Fruit fly (Drosophila melanogaster) whole organism, embryonic: ENCODE measurements around the gene CG4951.
A peak's percentile ranks its signal among the peaks of the same experiment; 100 is the strongest.

ENCODE experiments used
- CG1024 ChIP-seq: fragments of 200-800 bp; sonication (Bioruptor generic); IDR thresholded peaks from 2 replicates; pipeline ENCODE4 v1.3.6; 2022; ENCODE audit warnings: missing biosample characterization, missing genetic modification characterization
- CG11560 ChIP-seq: fragments of 200-800 bp; sonication (Bioruptor generic); IDR thresholded peaks from 3 replicates; pipeline ENCODE4 v1.3.6; 2022; ENCODE audit warnings: missing biosample characterization, missing genetic modification characterization
- CG12071 ChIP-seq: fragments of 200-800 bp; sonication (Bioruptor generic); optimal IDR thresholded peaks from 3 replicates; lab custom pipeline; 2018; ENCODE audit warnings: missing biosample characterization, mild to moderate bottlenecking, missing genetic modification characterization
- CG12769 ChIP-seq: fragments of 200-800 bp; sonication (Bioruptor generic); optimal IDR thresholded peaks from 2 replicates; lab custom pipeline; 2019; ENCODE audit warnings: missing biosample characterization, mild to moderate bottlenecking, missing genetic modification characterization, moderate library complexity
- CG13287 ChIP-seq: fragments of 200-800 bp; sonication (Bioruptor generic); IDR thresholded peaks from 2 replicates; pipeline ENCODE4 v1.3.6; 2022; ENCODE audit warnings: missing biosample characterization, missing genetic modification characterization; ENCODE audit not compliant: partially characterized antibody
- CG13624 ChIP-seq: fragments of 200-800 bp; sonication (Bioruptor generic); optimal IDR thresholded peaks from 2 replicates; lab custom pipeline; 2016; ENCODE audit warnings: missing biosample characterization, missing genetic modification characterization
- CG14441 ChIP-seq: fragments of 200-800 bp; sonication (Bioruptor generic); IDR thresholded peaks from 2 replicates; pipeline ENCODE4 v1.3.6; 2022; ENCODE audit warnings: missing biosample characterization, missing genetic modification characterization
- CG14667 ChIP-seq: fragments of 200-800 bp; sonication (Bioruptor generic); IDR thresholded peaks from 2 replicates; pipeline ENCODE4 v1.3.6; 2022; ENCODE audit warnings: missing biosample characterization, missing genetic modification characterization
- CG16863 ChIP-seq: fragments of 200-800 bp; sonication (Bioruptor generic); optimal IDR thresholded peaks from 3 replicates; lab custom pipeline; 2016; ENCODE audit warnings: missing biosample characterization, missing genetic modification characterization
- CG17612 ChIP-seq: fragments of 200-800 bp; sonication (Bioruptor generic); IDR thresholded peaks from 2 replicates; pipeline ENCODE4 v1.3.6; 2022; ENCODE audit warnings: missing biosample characterization, missing genetic modification characterization
- CG18262 ChIP-seq: fragments of 200-800 bp; optimal IDR thresholded peaks from 3 replicates; lab custom pipeline; 2019; ENCODE audit warnings: missing biosample characterization, mild to moderate bottlenecking, missing genetic modification characterization, moderate library complexity
- CG1832 ChIP-seq: fragments of 200-800 bp; sonication (Bioruptor generic); optimal IDR thresholded peaks from 2 replicates; lab custom pipeline; 2017; ENCODE audit warnings: missing biosample characterization, mild to moderate bottlenecking, missing genetic modification characterization, inconsistent platforms
- CG18599 ChIP-seq: fragments of 200-800 bp; sonication (Bioruptor generic); optimal IDR thresholded peaks from 3 replicates; lab custom pipeline; 2017; ENCODE audit warnings: missing biosample characterization, missing genetic modification characterization, mild to moderate bottlenecking, moderate library complexity, missing genetic modification reagents
- CG2120 ChIP-seq: fragments of 200-800 bp; sonication (Bioruptor generic); optimal IDR thresholded peaks from 3 replicates; lab custom pipeline; 2016; ENCODE audit warnings: missing biosample characterization, missing genetic modification characterization
- CG3847 ChIP-seq: fragments of 200-800 bp; sonication (Bioruptor generic); IDR thresholded peaks from 2 replicates; pipeline ENCODE4 v1.3.6; 2022; ENCODE audit warnings: missing biosample characterization, missing genetic modification characterization
- CG4617 ChIP-seq: fragments of 200-800 bp; sonication (Bioruptor generic); optimal IDR thresholded peaks from 3 replicates; lab custom pipeline; 2016; ENCODE audit warnings: missing biosample characterization, missing genetic modification characterization, borderline replicate concordance
- CG4820 ChIP-seq: fragments of 200-800 bp; sonication (Bioruptor generic); optimal IDR thresholded peaks from 3 replicates; lab custom pipeline; 2016; ENCODE audit warnings: missing biosample characterization, missing genetic modification characterization
- CG4854 ChIP-seq: fragments of 200-800 bp; sonication (Bioruptor generic); optimal IDR thresholded peaks from 2 replicates; lab custom pipeline; 2016; ENCODE audit warnings: missing biosample characterization, missing genetic modification characterization, inconsistent platforms
- CG5953 ChIP-seq: fragments of 200-800 bp; sonication (Bioruptor generic); IDR thresholded peaks from 2 replicates; pipeline ENCODE4 v1.3.6; 2022; ENCODE audit warnings: missing biosample characterization, missing genetic modification characterization
- CG7839 ChIP-seq: fragments of 200-800 bp; sonication (Bioruptor generic); optimal IDR thresholded peaks from 3 replicates; lab custom pipeline; 2018; ENCODE audit warnings: missing biosample characterization, mild to moderate bottlenecking, missing genetic modification characterization, moderate library complexity
- CG7987 ChIP-seq: fragments of 200-800 bp; sonication (Bioruptor generic); optimal IDR thresholded peaks from 2 replicates; lab custom pipeline; 2018; ENCODE audit warnings: missing biosample characterization, mild to moderate bottlenecking, missing genetic modification characterization, moderate library complexity
- CG9817 ChIP-seq: fragments of 200-800 bp; sonication (Bioruptor generic); optimal IDR thresholded peaks from 2 replicates; lab custom pipeline; 2018; ENCODE audit warnings: missing biosample characterization, mild to moderate bottlenecking, missing genetic modification characterization, moderate library complexity
- CrebB ChIP-seq: fragments of 200-800 bp; sonication (Bioruptor generic); optimal IDR thresholded peaks from 3 replicates; lab custom pipeline; 2018; ENCODE audit warnings: missing biosample characterization, mild to moderate bottlenecking, missing genetic modification characterization
- Dad ChIP-seq: fragments of 200-800 bp; sonication (Bioruptor generic); optimal IDR thresholded peaks from 3 replicates; lab custom pipeline; 2016; ENCODE audit warnings: missing biosample characterization, missing genetic modification characterization
- Dip2 ChIP-seq: fragments of 200-800 bp; sonication (Bioruptor generic); IDR thresholded peaks from 2 replicates; pipeline ENCODE4 v1.3.6; 2022; ENCODE audit warnings: missing biosample characterization, missing genetic modification characterization
- H2.0 ChIP-seq: fragments of 200-800 bp; sonication (Bioruptor generic); IDR thresholded peaks from 2 replicates; pipeline ENCODE4 v1.3.6; 2022; ENCODE audit warnings: missing biosample characterization, missing genetic modification characterization
- HLH4C ChIP-seq: fragments of 200-800 bp; sonication (Bioruptor generic); IDR thresholded peaks from 3 replicates; pipeline ENCODE4 v1.3.6; 2022; ENCODE audit warnings: missing biosample characterization, missing genetic modification characterization; ENCODE audit not compliant: partially characterized antibody
- HLHmδ ChIP-seq: fragments of 200-800 bp; sonication (Bioruptor generic); optimal IDR thresholded peaks from 2 replicates; lab custom pipeline; 2018; ENCODE audit warnings: missing biosample characterization, mild to moderate bottlenecking, missing genetic modification characterization, moderate library complexity
- Hmr ChIP-seq: fragments of 200-800 bp; sonication (Bioruptor generic); optimal IDR thresholded peaks from 3 replicates; lab custom pipeline; 2017; ENCODE audit warnings: mild to moderate bottlenecking, missing biosample characterization, missing genetic modification reagents, missing genetic modification characterization
- MTF-1 ChIP-seq: fragments of 200-800 bp; sonication (Bioruptor generic); optimal IDR thresholded peaks from 2 replicates; lab custom pipeline; 2018; ENCODE audit warnings: missing biosample characterization, mild to moderate bottlenecking, missing genetic modification characterization, borderline replicate concordance
- Nf-YA ChIP-seq: fragments of 200-800 bp; sonication (Bioruptor generic); IDR thresholded peaks from 2 replicates; pipeline ENCODE4 v1.3.6; 2022; ENCODE audit warnings: missing biosample characterization, missing genetic modification characterization
- Sin3A ChIP-seq: fragments of >200 bp; optimal IDR thresholded peaks from 2 replicates; lab custom pipeline; 2018
- Stat92E ChIP-seq, 3 experiments: fragments of >200 bp in 2 of 3; fragments of 200-800 bp in 1 of 3; sonication (Bioruptor generic) in 1 of 3; optimal IDR thresholded peaks; 2 replicates each; lab custom pipeline; 2017 to 2019; ENCODE audit warnings: missing biosample characterization in 3 of 3, missing genetic modification characterization in 3 of 3, mild to moderate bottlenecking in 1 of 3, moderate library complexity in 1 of 3
- Vsx1 ChIP-seq: fragments of 200-800 bp; sonication (Bioruptor generic); optimal IDR thresholded peaks from 2 replicates; lab custom pipeline; 2017; ENCODE audit warnings: missing biosample characterization, mild to moderate bottlenecking, missing genetic modification characterization, missing genetic modification reagents
- cas ChIP-seq: fragments of 200-800 bp; sonication (Bioruptor generic); IDR thresholded peaks from 2 replicates; pipeline ENCODE4 v1.3.6; 2022; ENCODE audit warnings: missing biosample characterization, missing genetic modification characterization
- da ChIP-seq: fragments of 200-800 bp; sonication (Bioruptor generic); optimal IDR thresholded peaks from 2 replicates; lab custom pipeline; 2016; ENCODE audit warnings: missing biosample characterization, missing genetic modification characterization
- dan ChIP-seq: fragments of 200-800 bp; sonication (Bioruptor generic); IDR thresholded peaks from 2 replicates; pipeline ENCODE4 v1.3.6; 2022; ENCODE audit warnings: missing biosample characterization, missing genetic modification characterization
- dysf ChIP-seq: fragments of 200-800 bp; sonication (Bioruptor generic); IDR thresholded peaks from 3 replicates; pipeline ENCODE4 v1.3.6; 2022; ENCODE audit warnings: missing biosample characterization, missing genetic modification characterization
- fu2 ChIP-seq: fragments of 200-800 bp; sonication (Bioruptor generic); optimal IDR thresholded peaks from 2 replicates; lab custom pipeline; 2016; ENCODE audit warnings: missing biosample characterization, missing genetic modification characterization
- her ChIP-seq: fragments of 200-800 bp; sonication (Bioruptor generic); optimal IDR thresholded peaks from 2 replicates; lab custom pipeline; 2016; ENCODE audit warnings: missing biosample characterization, missing genetic modification characterization
- hkb ChIP-seq, 2 experiments: fragments of 200-800 bp in 1 of 2; fragments of >200 bp in 1 of 2; sonication (Bioruptor generic) in 1 of 2; IDR thresholded peaks in 1 of 2; optimal IDR thresholded peaks in 1 of 2; 2 replicates each; pipeline versions ENCODE4 v1.3.6 to Lab custom; 2017 to 2022; ENCODE audit warnings: missing biosample characterization in 1 of 2, missing genetic modification characterization in 1 of 2
- ind ChIP-seq: fragments of 200-800 bp; sonication (Bioruptor generic); optimal IDR thresholded peaks from 3 replicates; lab custom pipeline; 2016; ENCODE audit warnings: missing biosample characterization, missing genetic modification characterization
- jigr1 ChIP-seq: fragments of 200-800 bp; sonication (Bioruptor generic); IDR thresholded peaks from 3 replicates; pipeline ENCODE4 v1.3.6; 2022; ENCODE audit warnings: missing biosample characterization, missing genetic modification characterization
- onecut ChIP-seq: fragments of 200-800 bp; sonication (Bioruptor generic); IDR thresholded peaks from 2 replicates; pipeline ENCODE4 v1.3.6; 2022; ENCODE audit warnings: missing biosample characterization, missing genetic modification characterization
- rib ChIP-seq: fragments of 200-800 bp; sonication (Bioruptor generic); IDR thresholded peaks from 2 replicates; pipeline ENCODE4 v1.3.6; 2022; ENCODE audit warnings: missing biosample characterization, missing genetic modification characterization
- sqz ChIP-seq: fragments of 200-800 bp; sonication (Bioruptor generic); optimal IDR thresholded peaks from 3 replicates; lab custom pipeline; 2018; ENCODE audit warnings: missing biosample characterization, mild to moderate bottlenecking, missing genetic modification characterization
- tio ChIP-seq: fragments of 200-800 bp; sonication (Bioruptor generic); optimal IDR thresholded peaks from 2 replicates; lab custom pipeline; 2017; ENCODE audit warnings: missing biosample characterization, missing genetic modification characterization, inconsistent platforms
- yki ChIP-seq: fragments of >200 bp; optimal IDR thresholded peaks from 3 replicates; lab custom pipeline; 2018
- zf30C ChIP-seq: fragments of 200-800 bp; sonication (Bioruptor generic); optimal IDR thresholded peaks from 3 replicates; lab custom pipeline; 2018; ENCODE audit warnings: missing biosample characterization, mild to moderate bottlenecking, missing genetic modification characterization

CG4951 gene

DNA sequence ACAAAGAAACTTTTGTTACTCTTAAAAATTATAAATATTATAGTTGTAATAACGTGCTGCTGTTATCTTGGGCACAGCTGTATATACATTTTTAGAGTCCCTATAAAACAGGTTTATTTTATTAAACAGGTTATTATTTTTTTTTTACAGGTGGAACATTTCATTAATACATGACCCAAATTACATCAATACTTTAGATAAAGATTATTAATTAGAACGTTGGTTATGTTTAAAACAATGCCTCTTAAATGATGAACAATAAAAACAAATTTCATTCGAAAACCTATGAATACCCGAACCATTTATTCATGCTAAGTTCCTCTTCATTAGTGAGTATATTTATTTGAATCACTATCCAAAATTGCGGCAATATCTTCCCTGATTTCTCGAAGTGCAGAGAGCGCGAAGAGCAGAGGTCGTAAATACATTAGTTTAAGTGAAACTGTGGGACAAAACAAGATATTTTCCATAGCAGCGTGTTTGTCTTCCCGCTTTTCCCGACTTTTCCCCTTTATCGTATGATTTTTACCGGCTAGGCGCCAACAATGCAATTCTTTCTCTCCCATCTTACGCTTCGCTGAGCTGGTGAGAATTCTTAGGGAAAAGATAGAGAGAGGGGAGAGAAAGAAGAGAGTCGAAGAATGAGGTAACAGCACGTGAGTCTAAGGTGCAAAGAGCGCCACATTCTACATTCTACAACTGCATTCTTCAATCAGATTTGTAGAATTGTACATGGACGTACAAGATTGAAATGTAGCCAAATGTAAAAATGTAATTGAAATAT lies 34.9 kb upstream of the CG4951 start (continued):
- TF ChIP-seq CG3847 (GFP tag; lab: Robert Waterston, UW) (peak; percentile 54), CrebB (tag; lab: Kevin White, UChicago) (no peak), Stat92E (GFP tag; optimal IDR thresholded peaks at IDR 0.05; lab: Kevin White, UChicago) (no peak), CG1024 (GFP tag; lab: Robert Waterston, UW) (no peak), CG12769 (tag; lab: Kevin White, UChicago) (peak; percentile 98), cas (GFP tag; lab: Robert Waterston, UW) (no peak), Vsx1 (no peak), Dad (GFP tag; lab: Kevin White, UChicago) (no peak), Sin3A (lab: Kevin White, UChicago) (no peak), fu2 (GFP tag; lab: Kevin White, UChicago) (no peak), onecut (GFP tag; lab: Robert Waterston, UW) (no peak), CG4820 (GFP tag; lab: Kevin White, UChicago) (peak; percentile 11), CG2120 (GFP tag; lab: Kevin White, UChicago) (peak; percentile 46), CG4854 (GFP tag; lab: Kevin White, UChicago) (no peak), her (GFP tag; lab: Kevin White, UChicago) (no peak), hkb (optimal IDR thresholded peaks at IDR 0.05; lab: Kevin White, UChicago) (no peak), hkb (GFP tag; IDR thresholded peaks at IDR 0.05; lab: Robert Waterston, UW) (no peak), Nf-YA (GFP tag; lab: Robert Waterston, UW) (no peak), dysf (GFP tag; lab: Robert Waterston, UW) (peak; percentile 56), CG4617 (no peak), zf30C (GFP tag; lab: Kevin White, UChicago) (peak; percentile 56), CG12071 (GFP tag; lab: Kevin White, UChicago) (no peak), CG5953 (GFP tag; lab: Robert Waterston, UW) (peak; percentile 47; the same call in 1 of the 2 replicates), CG7987 (no peak), jigr1 (GFP tag; lab: Robert Waterston, UW) (no peak), Dip2 (GFP tag; lab: Robert Waterston, UW) (no peak), CG13287 (GFP tag; lab: Robert Waterston, UW) (no peak), Hmr (GFP tag; lab: Kevin White, UChicago) (no peak), CG16863 (GFP tag; lab: Kevin White, UChicago) (no peak), CG7839 (tag; lab: Kevin White, UChicago) (peak; percentile 37), CG14441 (GFP tag; lab: Robert Waterston, UW) (peak; percentile 58), CG14667 (GFP tag; lab: Robert Waterston, UW) (peak; percentile 43), dan (GFP tag; lab: Robert Waterston, UW) (no peak), CG18599 (GFP tag; lab: Kevin White, UChicago) (peak; percentile 15), rib (no peak), MTF-1 (no peak), CG1832 (no peak), HLH4C (GFP tag; lab: Robert Waterston, UW) (no peak), HLHmδ (no peak), CG9817 (tag; lab: Kevin White, UChicago) (peak; percentile 13), CG17612 (GFP tag; lab: Robert Waterston, UW) (no peak; the same call in 1 of the 2 replicates), ind (GFP tag; lab: Kevin White, UChicago) (peak; percentile 41), da (GFP tag; lab: Kevin White, UChicago) (no peak), sqz (GFP tag; lab: Kevin White, UChicago) (no peak), yki (peak; percentile 44), CG13624 (GFP tag; lab: Kevin White, UChicago) (peak; percentile 25), CG18262 (peak; percentile 58), H2.0 (GFP tag; lab: Robert Waterston, UW) (peak; percentile 56), tio (GFP tag; lab: Kevin White, UChicago) (peak; percentile 40), CG11560 (tag; lab: Robert Waterston, UW) (no peak)
